Worm (Caenorhabditis elegans) whole organism, early embryonic: ENCODE measurements around the gene bud-31.

Experiments
- B0310.2 ChIP-seq: sonication (generic microtip); optimal IDR thresholded peaks from 2 replicates; lab custom pipeline; 2016; ENCODE audit warnings: mild to moderate bottlenecking, missing genetic modification characterization, missing compliant biosample characterization
- F13C5.2 ChIP-seq: sonication (generic microtip); optimal IDR thresholded peaks from 2 replicates; lab custom pipeline; 2017; ENCODE audit warnings: mild to moderate bottlenecking, missing genetic modification characterization, inconsistent platforms, missing compliant biosample characterization
- aly-1 ChIP-seq: sonication (generic microtip); optimal IDR thresholded peaks from 2 replicates; lab custom pipeline; 2016; ENCODE audit warnings: missing genetic modification characterization, missing compliant biosample characterization
- ama-1 ChIP-seq: fragments of 150-350 bp; optimal IDR thresholded peaks from 2 replicates; lab custom pipeline; 2014
- ceh-13 ChIP-seq: fragments of 200-800 bp; sonication (Bioruptor generic); optimal IDR thresholded peaks from 2 replicates; lab custom pipeline; 2018; ENCODE audit warnings: mild to moderate bottlenecking, missing genetic modification characterization, missing compliant biosample characterization
- ceh-36 ChIP-seq: sonication (generic microtip); optimal IDR thresholded peaks from 2 replicates; lab custom pipeline; 2016; ENCODE audit warnings: missing genetic modification characterization, inconsistent platforms, missing compliant biosample characterization
- ets-7 ChIP-seq: sonication (generic microtip); optimal IDR thresholded peaks from 2 replicates; lab custom pipeline; 2016; ENCODE audit warnings: missing genotype, missing genetic modification characterization, missing compliant biosample characterization
- flt-1 ChIP-seq: fragments of 200-800 bp; sonication (Bioruptor generic); IDR thresholded peaks from 2 replicates; pipeline ENCODE4 v1.3.6; 2022; ENCODE audit warnings: missing genetic modification characterization, missing compliant biosample characterization
- hmbx-1 ChIP-seq: sonication (generic microtip); optimal IDR thresholded peaks from 2 replicates; lab custom pipeline; 2016; ENCODE audit warnings: mild to moderate bottlenecking, missing genetic modification characterization, missing compliant biosample characterization
- hmg-4 ChIP-seq: fragments of 200-800 bp; sonication (Bioruptor generic); optimal IDR thresholded peaks from 2 replicates; lab custom pipeline; 2018; ENCODE audit warnings: mild to moderate bottlenecking, missing genetic modification characterization, missing compliant biosample characterization
- hnd-1 ChIP-seq: sonication (generic microtip); optimal IDR thresholded peaks from 2 replicates; lab custom pipeline; 2016; ENCODE audit warnings: missing genetic modification characterization, missing compliant biosample characterization
- pes-1 ChIP-seq: fragments of 200-800 bp; sonication (Bioruptor generic); IDR thresholded peaks from 2 replicates; pipeline ENCODE4 v1.3.6; 2022; ENCODE audit warnings: missing genetic modification reagents, missing genetic modification characterization, missing compliant biosample characterization
- scrt-1 ChIP-seq: fragments of 200-800 bp; sonication (Bioruptor generic); IDR thresholded peaks from 2 replicates; pipeline ENCODE4 v1.3.6; 2022; ENCODE audit warnings: missing genetic modification characterization, missing compliant biosample characterization
- sea-1 ChIP-seq: fragments of 200-800 bp; sonication (Bioruptor generic); conservative IDR thresholded peaks from 2 replicates; pipeline ENCODE4 v1.3.6; 2022; ENCODE audit warnings: missing genetic modification characterization, missing compliant biosample characterization
- tbx-11 ChIP-seq: fragments of 200-800 bp; sonication (Bioruptor generic); IDR thresholded peaks from 2 replicates; pipeline ENCODE4 v1.3.6; 2022; ENCODE audit warnings: missing genetic modification characterization, missing compliant biosample characterization
- tbx-37 ChIP-seq: fragments of 200-800 bp; sonication (Bioruptor generic); conservative IDR thresholded peaks from 2 replicates; pipeline ENCODE4 v1.3.6; 2022; ENCODE audit warnings: missing genetic modification reagents, missing genetic modification characterization, missing compliant biosample characterization
- tra-4 ChIP-seq: sonication (generic microtip); optimal IDR thresholded peaks from 2 replicates; lab custom pipeline; 2017; ENCODE audit warnings: missing genetic modification characterization, missing compliant biosample characterization

The bud-31 gene

DNA sequence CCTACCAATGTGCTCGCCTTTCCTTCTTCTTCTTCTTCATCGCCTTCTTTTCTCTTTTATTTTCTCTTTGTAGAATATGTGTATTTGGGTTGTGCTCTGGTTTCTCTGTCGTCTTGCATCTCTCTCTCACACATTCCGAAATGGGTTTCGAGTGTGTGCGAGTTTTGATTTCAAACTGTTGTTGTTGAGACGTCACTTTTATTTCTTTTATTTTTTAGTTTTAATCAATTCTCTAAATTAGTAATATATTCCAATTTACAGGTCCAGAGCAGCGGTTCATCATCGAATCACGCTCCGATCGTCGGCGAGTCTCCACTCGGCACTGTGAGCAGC, 8.3 kb upstream of the bud-31 start:
- TF ChIP-seq sea-1 (GFP tag; lab: Robert Waterston, UW) (no peak), hmbx-1 (tag; lab: Kevin White, UChicago) (no peak), aly-1 (tag; lab: Kevin White, UChicago) (no peak), ceh-36 (tag; lab: Kevin White, UChicago) (no peak), ceh-13 (GFP tag; lab: Kevin White, UChicago) (no peak), ets-7 (tag; lab: Kevin White, UChicago) (no peak), pes-1 (GFP tag; lab: Robert Waterston, UW) (no peak), scrt-1 (GFP tag; lab: Robert Waterston, UW) (no peak), tbx-11 (GFP tag; lab: Robert Waterston, UW) (no peak), F13C5.2 (tag; lab: Kevin White, UChicago) (no peak)

DNA sequence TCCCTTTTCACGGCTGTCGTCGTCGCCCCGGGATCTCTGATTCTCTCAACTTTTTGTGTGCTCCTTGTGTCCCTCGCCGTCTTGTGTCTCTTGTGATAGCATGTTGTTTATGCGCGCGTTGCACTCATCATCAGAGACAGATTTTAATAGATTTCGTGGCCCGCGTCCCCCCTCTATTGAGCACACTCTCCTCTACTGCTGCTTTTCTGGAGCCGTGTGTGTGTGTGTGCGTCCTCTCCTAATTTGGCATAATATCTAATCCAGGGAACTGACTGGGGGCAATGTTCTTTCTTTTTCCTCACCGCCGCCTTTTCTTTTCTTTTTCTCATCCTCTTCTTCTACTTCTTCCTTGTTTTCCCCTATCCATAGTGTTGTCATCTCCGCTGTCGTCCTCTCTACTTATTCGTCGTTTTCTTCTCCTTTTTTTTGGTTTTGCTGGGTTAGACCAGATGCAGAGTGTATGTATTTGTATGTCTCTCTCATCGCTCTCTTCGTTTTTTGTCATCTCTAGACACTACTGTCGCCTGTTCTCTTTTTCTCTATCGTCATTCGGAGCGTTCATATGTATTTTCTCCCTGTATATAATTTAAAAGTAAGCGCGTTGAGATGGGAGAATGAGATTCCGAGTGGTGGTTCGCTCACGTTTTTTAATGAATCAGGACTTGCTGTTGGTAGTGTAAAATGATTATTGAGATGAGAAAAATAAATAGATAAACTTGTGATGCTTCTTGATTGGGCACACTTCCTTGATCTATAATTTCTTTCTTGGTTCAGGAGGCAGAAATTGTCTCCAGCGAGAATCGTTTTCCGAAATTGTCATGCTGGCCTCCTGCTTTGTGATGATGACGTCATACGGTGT, 7.7 kb upstream of the bud-31 start:
- TF ChIP-seq scrt-1 (GFP tag; lab: Robert Waterston, UW), result 0 out of 2 replicates have a peak, but pooled peaks have one; percentile 68
- no peak for TF ChIP-seq hmg-4
- peak; percentile 32 for TF ChIP-seq ceh-36 (tag; lab: Kevin White, UChicago)
- peak; percentile 34; the same call in 1 of the 2 replicates for TF ChIP-seq tbx-11 (GFP tag; lab: Robert Waterston, UW)
- TF ChIP-seq hmbx-1 (tag; lab: Kevin White, UChicago), result no peak

DNA sequence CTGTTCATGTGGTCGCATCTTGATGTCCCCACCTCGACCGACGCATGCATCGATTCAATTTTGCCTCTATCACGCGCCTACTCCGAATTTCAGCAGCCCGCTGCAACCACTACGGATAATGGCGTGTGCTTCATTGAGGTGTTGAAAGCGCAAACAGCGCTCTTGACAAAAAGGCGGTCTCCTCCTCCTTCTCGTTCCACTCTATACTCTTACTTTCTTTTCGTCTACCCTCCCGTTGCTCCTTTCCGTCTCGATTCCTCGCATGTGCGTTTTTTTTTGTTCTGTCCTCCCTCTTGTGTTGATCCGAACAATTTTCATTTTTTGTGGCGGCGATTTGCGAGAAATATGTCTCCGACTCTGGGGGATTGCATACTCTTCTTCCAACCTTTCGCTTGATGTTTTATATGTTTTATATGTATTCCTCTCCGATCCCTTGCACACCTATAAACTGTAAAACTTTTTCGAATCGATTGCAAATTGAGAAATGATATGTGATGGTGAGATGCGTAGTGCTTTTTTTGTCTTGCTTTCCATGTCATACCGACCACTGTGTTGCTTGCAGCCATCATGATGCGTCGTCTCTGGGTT, 6.4 kb upstream of the bud-31 start:
- no peak for TF ChIP-seq hnd-1 (tag; lab: Kevin White, UChicago)
- no peak for TF ChIP-seq ceh-13 (GFP tag; lab: Kevin White, UChicago)
- peak; percentile 58 for TF ChIP-seq ama-1 (lab: Kevin White, UChicago)

DNA sequence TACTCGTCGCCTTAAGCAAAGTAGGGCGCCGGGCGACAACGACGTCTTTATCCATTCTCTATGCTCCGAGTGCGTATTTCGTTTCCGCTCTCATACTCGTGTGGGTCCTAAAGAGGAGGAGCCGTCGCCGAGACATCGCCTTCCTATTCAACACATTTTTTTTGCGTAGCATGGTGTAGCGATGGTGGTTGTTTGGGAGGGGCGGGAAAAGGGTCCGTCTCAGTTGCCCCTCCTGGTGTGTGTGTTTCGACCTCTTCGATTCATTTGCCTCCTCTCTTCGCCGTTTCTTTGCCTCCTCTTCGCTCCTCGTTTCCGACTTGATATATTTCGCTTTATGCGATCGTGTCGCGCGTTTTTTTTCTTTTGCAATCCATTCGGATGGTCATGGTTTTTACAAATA, 5.5 kb upstream of the bud-31 start:
- TF ChIP-seq tra-4, result no peak
- TF ChIP-seq ceh-36 (tag; lab: Kevin White, UChicago), result no peak
- TF ChIP-seq flt-1, result no peak
- no peak for TF ChIP-seq tbx-11 (GFP tag; lab: Robert Waterston, UW)
- TF ChIP-seq ets-7 (tag; lab: Kevin White, UChicago), result no peak
- no peak for TF ChIP-seq tbx-37 (GFP tag; lab: Robert Waterston, UW)

DNA sequence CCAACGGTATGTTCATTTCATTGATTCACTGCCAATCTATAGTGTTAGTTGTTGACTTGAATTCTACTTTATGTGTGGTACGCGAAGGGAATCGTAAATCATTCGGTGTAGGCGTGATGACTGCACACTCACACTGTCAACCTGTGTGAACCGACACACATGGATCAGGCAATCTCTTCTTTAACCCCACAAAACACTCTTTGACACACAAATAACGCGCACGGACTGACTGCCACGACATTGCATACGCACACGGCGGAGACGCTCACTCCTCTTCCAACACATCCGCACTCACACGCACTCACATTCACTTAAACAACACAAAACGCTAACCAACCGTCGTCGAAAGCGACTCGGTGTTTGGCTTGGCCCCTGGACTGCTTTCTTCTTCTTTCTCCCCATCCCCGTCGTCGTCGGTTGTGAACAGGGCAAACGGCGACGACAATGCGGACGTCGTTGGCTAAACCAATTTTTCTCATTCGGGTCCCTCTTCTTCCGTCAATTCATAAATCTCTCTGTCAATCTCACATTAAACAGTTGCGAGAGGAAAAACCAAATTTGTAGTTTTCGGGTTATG, 3.9 kb upstream of the bud-31 start:
- TF ChIP-seq tbx-11 (GFP tag; lab: Robert Waterston, UW), result no peak
- TF ChIP-seq sea-1 (GFP tag; lab: Robert Waterston, UW), result 0 out of 2 replicates have a peak, but pooled peaks have one; percentile 25
- TF ChIP-seq B0310.2 (tag; lab: Kevin White, UChicago), result no peak
- no peak for TF ChIP-seq pes-1 (GFP tag; lab: Robert Waterston, UW)
- peak; percentile 59 for TF ChIP-seq hmg-4
- TF ChIP-seq flt-1, result no peak
- no peak for TF ChIP-seq hnd-1 (tag; lab: Kevin White, UChicago)
- no peak for TF ChIP-seq ceh-13 (GFP tag; lab: Kevin White, UChicago)
- TF ChIP-seq ama-1 (lab: Kevin White, UChicago), result no peak
- no peak for TF ChIP-seq ceh-36 (tag; lab: Kevin White, UChicago)
- TF ChIP-seq hmbx-1 (tag; lab: Kevin White, UChicago), result no peak
- TF ChIP-seq scrt-1 (GFP tag; lab: Robert Waterston, UW), result no peak
- no peak for TF ChIP-seq F13C5.2 (tag; lab: Kevin White, UChicago)
- TF ChIP-seq ets-7 (tag; lab: Kevin White, UChicago), result peak; percentile 7
- TF ChIP-seq tra-4, result no peak
- TF ChIP-seq tbx-37 (GFP tag; lab: Robert Waterston, UW), result no peak
- TF ChIP-seq aly-1 (tag; lab: Kevin White, UChicago), result no peak

DNA sequence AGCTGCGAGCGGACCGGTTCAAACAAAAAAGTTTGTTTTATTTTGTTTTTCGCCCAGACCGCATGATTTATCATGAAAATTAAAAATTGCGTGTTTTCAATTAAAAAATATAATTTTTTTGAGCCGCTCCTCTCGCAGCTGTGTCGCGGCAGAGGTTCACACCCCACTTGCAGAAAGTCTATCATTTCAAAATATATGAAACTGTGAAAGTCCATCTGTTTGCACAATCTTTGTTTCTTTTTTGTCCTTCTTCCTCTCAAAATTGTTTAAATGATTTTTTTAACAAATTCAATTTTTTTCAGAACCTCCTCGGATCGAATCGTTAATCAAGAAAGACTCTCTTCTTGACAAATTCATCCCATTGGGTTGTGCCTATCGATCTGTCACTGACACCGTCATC, 3.3 kb upstream of the bud-31 start, which contains the start of gene tlk-1:
Gene tlk-1, plus strand, starts transcription at position 301 of the 400 bp plus-strand sequence.
- no peak for TF ChIP-seq pes-1 (GFP tag; lab: Robert Waterston, UW)

DNA sequence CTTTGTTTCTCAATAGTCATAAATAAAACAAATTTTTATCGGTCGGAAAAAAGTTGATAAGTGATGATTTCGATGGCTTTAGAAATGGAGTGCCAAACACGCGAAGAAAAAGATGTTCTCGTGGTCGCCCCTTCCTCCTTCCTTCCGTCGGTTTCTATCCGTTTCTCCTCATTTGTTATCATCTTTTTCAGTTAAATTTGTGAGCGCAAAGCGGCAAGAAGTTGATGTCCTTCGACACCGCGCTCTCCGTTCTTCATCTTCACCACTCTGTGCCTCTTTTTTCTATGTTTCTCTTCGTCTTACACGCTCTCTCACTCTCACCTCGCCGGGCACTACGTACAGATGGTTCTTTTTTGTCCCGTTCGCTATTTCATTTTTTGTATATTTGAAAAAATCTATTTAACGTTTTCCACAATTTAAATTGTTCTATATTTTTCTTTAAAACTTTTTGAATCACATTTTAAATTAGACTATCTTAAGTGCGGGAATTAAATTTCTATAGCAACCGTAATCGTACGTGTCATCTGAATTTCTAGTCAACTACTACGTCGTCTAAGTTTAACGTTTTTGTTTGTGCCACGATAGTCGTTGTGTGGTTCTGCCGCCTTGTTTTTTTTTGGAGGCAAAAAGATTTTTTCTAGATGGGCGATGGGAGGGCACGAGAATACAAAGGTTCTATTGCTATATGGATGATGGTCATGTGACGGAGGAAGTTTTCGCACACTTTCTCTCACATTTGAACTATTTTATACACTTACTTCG, 2.5 kb upstream of the bud-31 start:
- no peak for TF ChIP-seq hmbx-1 (tag; lab: Kevin White, UChicago)
- no peak for TF ChIP-seq pes-1 (GFP tag; lab: Robert Waterston, UW)
- TF ChIP-seq F13C5.2 (tag; lab: Kevin White, UChicago), result no peak
- no peak for TF ChIP-seq ama-1 (lab: Kevin White, UChicago)
- no peak for TF ChIP-seq flt-1
